Worm (Caenorhabditis elegans): Measurements from ENCODE around the gene Y116F11B.9.

Y116F11B.9 gene

ce11 chrV:19899167-19899566 lies 31.4 kb upstream of the Y116F11B.9 start, which contains the start of gene Y116F11B.14:
Y116F11B.14 (plus strand) TSS chrV:19899467.
- TF ChIP-seq B0019.2 (GFP tag; conservative IDR thresholded peaks at IDR 0.05): no peak
- no peak for TF ChIP-seq tbx-9 (tag; optimal IDR thresholded peaks at IDR 0.05; ENCODE audit: borderline replicate concordance)
- TF ChIP-seq ama-1 (optimal IDR thresholded peaks at IDR 0.05): no peak
- no peak for TF ChIP-seq ama-1 (GFP tag; optimal IDR thresholded peaks at IDR 0.05)
- TF ChIP-seq tbp1 (GFP tag; optimal IDR thresholded peaks at IDR 0.05): no peak
- TF ChIP-seq ceh-100 (GFP tag; IDR thresholded peaks at IDR 0.05): no peak
- no peak for TF ChIP-seq hsf-1 (GFP tag; IDR thresholded peaks at IDR 0.05)
- no peak for TF ChIP-seq snpc-1.3 (tag; optimal IDR thresholded peaks at IDR 0.05; ENCODE audit: insufficient read depth)
- TF ChIP-seq lag-1 (GFP tag; IDR thresholded peaks at IDR 0.05): no peak
- no peak for TF ChIP-seq K12H6.12 (tag; optimal IDR thresholded peaks at IDR 0.05)
- no peak for TF ChIP-seq nhr-179 (tag; optimal IDR thresholded peaks at IDR 0.05)
- no peak for TF ChIP-seq C17E4.6 (GFP tag; IDR thresholded peaks at IDR 0.05)
- no peak for TF ChIP-seq madf-6 (GFP tag; IDR thresholded peaks at IDR 0.05)
- TF ChIP-seq T26A5.8 (tag; optimal IDR thresholded peaks at IDR 0.05): no peak
- no peak for TF ChIP-seq F57A8.1 (GFP tag; optimal IDR thresholded peaks at IDR 0.05)
- TF ChIP-seq hrde-1 (tag; optimal IDR thresholded peaks at IDR 0.05; ENCODE audit: borderline replicate concordance): no peak
- no peak for TF ChIP-seq zim-3 (tag; optimal IDR thresholded peaks at IDR 0.05)

DNA sequence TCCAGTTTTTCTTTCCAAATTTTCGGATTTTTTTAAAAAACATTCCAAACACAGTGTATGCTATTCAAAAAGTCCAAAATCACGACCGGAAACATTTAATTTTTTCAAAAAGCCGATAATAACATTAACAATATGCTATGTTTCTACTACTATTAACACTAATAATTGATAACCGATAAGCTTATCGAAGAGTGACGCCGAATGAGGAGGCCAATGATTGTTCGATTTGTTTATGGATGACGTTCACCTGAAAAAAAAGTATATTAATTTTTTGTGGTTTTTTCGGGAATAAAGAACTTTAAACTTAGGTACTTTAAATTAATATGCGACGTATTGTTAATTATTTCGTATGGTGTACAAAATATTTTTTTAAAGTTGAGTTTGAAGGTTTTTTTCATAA lies 30.2 kb upstream of the Y116F11B.9 start:
- TF ChIP-seq ekl-4 (GFP tag; IDR thresholded peaks at IDR 0.05) (no peak), F49E8.2 (tag; optimal IDR thresholded peaks at IDR 0.05; ENCODE audit: insufficient read depth) (no peak), let-607 (tag; optimal IDR thresholded peaks at IDR 0.05) (no peak), cebp-1 (GFP tag; IDR thresholded peaks at IDR 0.05) (no peak), cebp-1 (tag; optimal IDR thresholded peaks at IDR 0.05) (no peak), F55B11.4 (tag; optimal IDR thresholded peaks at IDR 0.05; ENCODE audit: borderline replicate concordance, insufficient read depth) (no peak), C06A6.2 (GFP tag; conservative IDR thresholded peaks at IDR 0.05) (no peak), madf-3 (GFP tag; IDR thresholded peaks at IDR 0.05) (no peak), nhr-80 (tag; optimal IDR thresholded peaks at IDR 0.05) (no peak), ceh-27 (GFP tag; optimal IDR thresholded peaks at IDR 0.05) (no peak), unc-130 (GFP tag; optimal IDR thresholded peaks at IDR 0.05) (no peak), lin-26 (GFP tag; IDR thresholded peaks at IDR 0.05) (no peak), ZK185.1 (tag; optimal IDR thresholded peaks at IDR 0.05; ENCODE audit: poor library complexity, severe bottlenecking) (no peak), hmg-20 (GFP tag; IDR thresholded peaks at IDR 0.05) (no peak), lag-1 (GFP tag; IDR thresholded peaks at IDR 0.05) (no peak), mxl-1 (tag; optimal IDR thresholded peaks at IDR 0.05) (no peak), madf-8 (GFP tag; conservative IDR thresholded peaks at IDR 0.05) (no peak), F23B12.7 (tag; optimal IDR thresholded peaks at IDR 0.05; ENCODE audit: insufficient read depth) (no peak), die-1 (tag; optimal IDR thresholded peaks at IDR 0.05) (no peak)

DNA sequence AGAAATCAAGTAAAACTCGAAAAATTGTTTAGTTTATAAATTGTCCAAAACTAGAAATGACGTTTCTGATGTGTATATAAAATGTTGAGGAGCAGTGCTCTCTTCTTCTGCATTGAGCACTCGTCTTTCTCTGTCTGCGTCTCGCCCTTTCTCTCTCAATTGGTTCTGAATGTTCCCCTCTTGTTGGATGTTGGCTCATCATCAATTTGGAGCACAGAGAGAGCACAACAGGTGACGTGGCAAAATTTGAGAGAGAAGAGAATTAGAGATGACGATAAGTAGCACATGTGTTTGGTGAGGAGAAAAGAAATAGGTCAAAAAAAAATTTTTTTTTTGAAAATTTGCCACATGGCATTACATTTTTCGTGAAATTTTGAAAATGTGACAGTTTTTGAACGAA lies 29.8 kb upstream of the Y116F11B.9 start:
- TF ChIP-seq ccch-3 (GFP tag; optimal IDR thresholded peaks at IDR 0.05): no peak
- TF ChIP-seq snpc-3.4 (tag; optimal IDR thresholded peaks at IDR 0.05): no peak
- peak; percentile 29 to 63 for TF ChIP-seq let-607 (tag; optimal IDR thresholded peaks at IDR 0.05)
- no peak for TF ChIP-seq cebp-1 (GFP tag; IDR thresholded peaks at IDR 0.05)
- TF ChIP-seq cebp-1 (tag; optimal IDR thresholded peaks at IDR 0.05): peak; percentile 30
- peak in 1 of 3 experiments; percentile 25 for TF ChIP-seq lin-35 (GFP tag; optimal IDR thresholded peaks at IDR 0.05)
- TF ChIP-seq let-526 (GFP tag; IDR thresholded peaks at IDR 0.05): no peak
- no peak for TF ChIP-seq F57C9.4 (tag; optimal IDR thresholded peaks at IDR 0.05)
- no peak for TF ChIP-seq T26A5.8 (tag; optimal IDR thresholded peaks at IDR 0.05)
- TF ChIP-seq F55B11.4 (tag; optimal IDR thresholded peaks at IDR 0.05; ENCODE audit: borderline replicate concordance, insufficient read depth): no peak
- peak; percentile 22 for TF ChIP-seq ceh-27 (GFP tag; optimal IDR thresholded peaks at IDR 0.05)
- no peak for TF ChIP-seq F52B5.7 (tag; optimal IDR thresholded peaks at IDR 0.05)
- peak; percentile 18 for TF ChIP-seq K12H6.12 (tag; optimal IDR thresholded peaks at IDR 0.05)
- TF ChIP-seq snpc-1.1 (tag; optimal IDR thresholded peaks at IDR 0.05; ENCODE audit: insufficient read depth): no peak
- TF ChIP-seq mel-28 (tag; optimal IDR thresholded peaks at IDR 0.05; ENCODE audit: borderline replicate concordance): no peak
- TF ChIP-seq hmg-1.2 (GFP tag; IDR thresholded peaks at IDR 0.05): peak; percentile 59; the same call in 1 of the 2 replicates
- TF ChIP-seq Y95B8A.8 (GFP tag; IDR thresholded peaks at IDR 0.05): no peak
- no peak for TF ChIP-seq ztf-26 (tag; optimal IDR thresholded peaks at IDR 0.05)
- TF ChIP-seq B0019.2 (GFP tag; conservative IDR thresholded peaks at IDR 0.05): no peak
